Fruit fly (Drosophila melanogaster): Measurements from ENCODE around the gene CG13670.
A peak's percentile ranks its signal among the peaks of the same experiment; 100 is the strongest.

CG13670 gene

DNA sequence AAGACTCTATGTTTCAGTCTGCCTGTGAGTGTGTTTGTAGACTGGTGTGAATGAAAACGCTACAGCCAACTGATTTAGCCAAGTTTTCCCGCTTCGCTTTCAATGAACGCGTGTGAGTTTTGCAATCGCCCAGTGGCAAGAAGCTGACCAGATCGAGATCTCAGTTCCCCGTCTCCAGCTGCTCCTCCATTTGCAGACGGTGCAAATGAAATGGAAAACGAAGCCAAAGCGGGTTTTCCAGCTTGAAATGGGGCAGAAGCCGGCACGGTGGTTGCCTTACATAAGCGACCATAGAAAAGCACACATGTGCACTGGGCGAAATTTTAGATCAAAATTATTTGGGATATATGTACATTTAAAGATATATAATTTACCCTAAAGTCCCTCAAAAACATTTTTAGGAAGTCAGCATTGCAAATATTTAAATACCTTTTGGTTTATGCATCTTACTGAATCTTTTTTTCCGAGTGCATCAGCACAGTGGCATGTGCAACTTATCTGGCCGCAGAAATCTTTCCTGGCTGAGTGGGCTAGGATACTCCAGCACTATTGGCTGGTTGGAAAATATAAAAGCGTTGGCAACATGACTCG lies 1.6 kb upstream of the CG13670 start, which contains the start of gene CG43059:
TSS of gene CG43059 (minus strand) at position 51 of the 591 bp plus-strand sequence.
- TF ChIP-seq pan (optimal IDR thresholded peaks at IDR 0.05) (no peak), dl (GFP tag; optimal IDR thresholded peaks at IDR 0.05; ENCODE audit: insufficient read depth in 1 of 2, partially characterized antibody in 2 of 2) (no peak), Dfd (GFP tag; optimal IDR thresholded peaks at IDR 0.05) (no peak), CG9705 (GFP tag; optimal IDR thresholded peaks at IDR 0.05) (no peak), Jra (GFP tag; optimal IDR thresholded peaks at IDR 0.05) (no peak), jim (GFP tag; optimal IDR thresholded peaks at IDR 0.05) (no peak), Mio (GFP tag; optimal IDR thresholded peaks at IDR 0.05) (no peak), Vsx2 (GFP tag; optimal IDR thresholded peaks at IDR 0.05; ENCODE audit: partially characterized antibody) (no peak)

DNA sequence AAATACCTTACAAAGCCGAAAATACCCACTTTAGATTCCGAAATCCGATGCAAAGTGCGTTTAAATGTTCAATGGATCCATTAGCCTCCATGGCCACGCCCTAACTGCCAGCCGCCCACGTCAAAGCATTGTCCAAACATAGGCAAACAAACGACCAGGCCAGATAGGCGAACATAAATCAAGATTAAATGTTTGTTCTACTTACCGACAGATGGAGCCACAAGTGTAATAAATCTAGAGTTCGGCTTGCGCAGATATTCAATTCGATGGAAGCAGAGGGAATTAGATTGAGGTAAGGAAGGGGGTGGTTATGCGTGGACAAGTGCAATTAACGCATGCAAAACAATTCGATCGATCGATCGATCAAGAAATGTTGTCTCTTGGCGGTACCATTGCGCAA lies 3.3 kb downstream of the CG13670 start:
- TF ChIP-seq lola (GFP tag; optimal IDR thresholded peaks at IDR 0.05) (no peak), usp (GFP tag; optimal IDR thresholded peaks at IDR 0.05) (no peak)

DNA sequence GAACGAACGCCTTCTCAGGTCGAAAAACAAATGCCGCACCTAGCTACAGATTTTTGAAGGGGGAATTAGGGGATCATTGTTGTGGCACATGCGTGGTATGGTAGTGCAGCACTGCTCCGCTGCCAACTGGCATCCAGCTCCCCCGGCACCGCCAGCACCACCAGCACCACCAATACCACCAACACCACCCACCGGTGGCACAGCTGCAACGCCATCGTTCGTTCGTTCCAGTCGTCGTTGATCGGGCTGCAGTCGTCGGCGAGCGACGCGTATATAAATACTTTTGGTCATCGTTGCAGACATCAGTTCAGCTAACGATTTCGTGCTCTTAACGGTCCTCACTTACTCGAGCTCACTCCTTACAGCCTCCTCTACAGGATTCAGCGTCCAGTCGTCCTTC lies 5.0 kb downstream of the CG13670 start, which contains the start of gene CG34461:
TSS of gene CG34461 (plus strand) at position 301 of the 400 bp plus-strand sequence.
- TF ChIP-seq dl (GFP tag; optimal IDR thresholded peaks at IDR 0.05; ENCODE audit: insufficient read depth in 1 of 2, partially characterized antibody in 2 of 2) (no peak), N (GFP tag; optimal IDR thresholded peaks at IDR 0.05) (no peak), Dfd (GFP tag; optimal IDR thresholded peaks at IDR 0.05) (no peak), jim (GFP tag; optimal IDR thresholded peaks at IDR 0.05) (no peak), lola (GFP tag; optimal IDR thresholded peaks at IDR 0.05) (no peak), brk (GFP tag; optimal IDR thresholded peaks at IDR 0.05) (no peak), Hr78 (GFP tag; optimal IDR thresholded peaks at IDR 0.05) (no peak), Jra (GFP tag; optimal IDR thresholded peaks at IDR 0.05) (no peak), CG32264 (GFP tag; optimal IDR thresholded peaks at IDR 0.05) (no peak), CG9705 (GFP tag; optimal IDR thresholded peaks at IDR 0.05) (no peak), Rel (GFP tag; optimal IDR thresholded peaks at IDR 0.05) (no peak), Rel (tag; optimal IDR thresholded peaks at IDR 0.05) (no peak), psq (GFP tag; optimal IDR thresholded peaks at IDR 0.05) (no peak), ey (GFP tag; optimal IDR thresholded peaks at IDR 0.05) (no peak), Hr83 (GFP tag; optimal IDR thresholded peaks at IDR 0.05; ENCODE audit: poor library complexity, severe bottlenecking) (no peak), h (GFP tag; optimal IDR thresholded peaks at IDR 0.05) (no peak), Myc (optimal IDR thresholded peaks at IDR 0.05) (no peak), dsf (GFP tag; optimal IDR thresholded peaks at IDR 0.05; ENCODE audit: borderline replicate concordance) (no peak)

DNA sequence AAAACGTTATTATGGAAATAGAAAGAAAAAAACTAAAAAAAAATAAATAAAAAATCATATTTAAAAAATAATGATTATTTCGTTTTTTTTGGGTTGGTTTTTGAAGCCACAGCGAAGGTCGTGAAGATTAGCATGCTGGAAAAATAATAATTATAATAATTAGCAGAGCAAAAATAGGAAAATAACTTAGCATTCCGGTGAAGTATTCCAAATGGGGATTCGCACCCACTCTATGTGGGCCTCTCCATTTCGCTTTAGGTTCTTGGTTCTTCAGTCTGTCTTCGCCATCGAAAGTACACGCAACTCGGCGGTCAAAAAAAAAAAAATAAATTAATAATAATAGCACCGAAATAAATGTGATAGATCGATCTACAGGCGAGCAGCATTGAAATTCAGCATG lies 7.7 kb downstream of the CG13670 start, which contains the start of gene CG34462:
TSS of gene CG34462 (plus strand) at position 301 of the 400 bp plus-strand sequence.
- TF ChIP-seq lola (GFP tag; optimal IDR thresholded peaks at IDR 0.05) (no peak), HLH106 (tag; optimal IDR thresholded peaks at IDR 0.05) (no peak), jim (GFP tag; optimal IDR thresholded peaks at IDR 0.05) (no peak), psq (GFP tag; optimal IDR thresholded peaks at IDR 0.05) (no peak), dsf (GFP tag; optimal IDR thresholded peaks at IDR 0.05; ENCODE audit: borderline replicate concordance) (no peak), br (GFP tag; optimal IDR thresholded peaks at IDR 0.05) (no peak), Mio (GFP tag; optimal IDR thresholded peaks at IDR 0.05) (no peak)

DNA sequence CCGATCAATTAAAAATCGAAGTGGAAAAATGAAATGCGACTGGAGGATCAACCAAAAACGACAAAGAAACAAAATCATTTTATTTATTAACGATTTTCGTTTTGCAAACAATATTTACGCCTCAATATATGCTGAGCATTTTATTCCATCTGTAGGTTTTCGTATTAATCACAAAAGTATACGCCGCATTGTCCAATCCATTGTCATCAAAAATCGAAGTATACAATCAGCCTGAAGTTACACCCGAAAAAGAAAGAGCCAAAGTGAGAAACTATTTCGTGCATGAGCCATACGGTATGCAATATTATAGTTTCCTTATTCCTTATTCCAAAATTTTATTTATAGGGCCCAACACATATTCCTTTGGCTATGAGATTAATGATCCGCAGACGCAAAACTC lies 8.4 kb downstream of the CG13670 start:
- peak; percentile 96 for TF ChIP-seq Myc (optimal IDR thresholded peaks at IDR 0.05)
- peak; percentile 54 for TF ChIP-seq Dif (GFP tag; optimal IDR thresholded peaks at IDR 0.05; ENCODE audit: partially characterized antibody)
- no peak for TF ChIP-seq fru (GFP tag; optimal IDR thresholded peaks at IDR 0.05)
- peak; percentile 89 for TF ChIP-seq N (GFP tag; optimal IDR thresholded peaks at IDR 0.05)
- TF ChIP-seq Vsx2 (GFP tag; optimal IDR thresholded peaks at IDR 0.05; ENCODE audit: partially characterized antibody): peak; percentile 79

DNA sequence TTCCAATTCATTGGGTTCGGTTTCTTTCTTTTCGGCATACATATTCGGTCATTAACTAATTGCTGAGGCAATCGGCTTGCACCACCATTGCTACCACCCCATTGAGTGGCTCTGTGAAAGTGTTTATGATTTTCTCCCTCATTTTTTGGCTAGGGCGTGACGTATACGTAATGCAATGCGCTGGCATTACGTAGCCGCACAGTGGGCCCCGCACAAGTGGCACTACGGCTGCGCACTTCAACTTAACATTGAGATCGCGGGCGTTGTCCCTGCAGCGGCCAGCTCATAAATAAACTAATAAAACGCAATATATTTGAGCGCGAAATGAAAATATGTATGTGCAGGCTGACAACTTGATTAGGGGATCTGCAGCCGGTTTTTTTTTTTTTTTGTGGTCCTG lies 10.9 kb downstream of the CG13670 start:
- no peak for TF ChIP-seq jim (GFP tag; optimal IDR thresholded peaks at IDR 0.05)
- TF ChIP-seq Vsx2 (GFP tag; optimal IDR thresholded peaks at IDR 0.05; ENCODE audit: partially characterized antibody): no peak
- TF ChIP-seq foxo (GFP tag; optimal IDR thresholded peaks at IDR 0.05): no peak
- no peak for TF ChIP-seq CG32264 (GFP tag; optimal IDR thresholded peaks at IDR 0.05)
- TF ChIP-seq Rel (GFP tag; optimal IDR thresholded peaks at IDR 0.05): no peak
- no peak for TF ChIP-seq Rel (tag; optimal IDR thresholded peaks at IDR 0.05)
- no peak for TF ChIP-seq CrebA (GFP tag; optimal IDR thresholded peaks at IDR 0.05; ENCODE audit: borderline replicate concordance)
- TF ChIP-seq woc (GFP tag; optimal IDR thresholded peaks at IDR 0.05): no peak
- TF ChIP-seq br (GFP tag; optimal IDR thresholded peaks at IDR 0.05): no peak
- no peak for TF ChIP-seq HLH106 (tag; optimal IDR thresholded peaks at IDR 0.05)
- no peak for TF ChIP-seq Hr78 (GFP tag; optimal IDR thresholded peaks at IDR 0.05)
- no peak for TF ChIP-seq N (GFP tag; optimal IDR thresholded peaks at IDR 0.05)
- no peak for TF ChIP-seq fru (GFP tag; optimal IDR thresholded peaks at IDR 0.05)
- no peak for TF ChIP-seq pan (optimal IDR thresholded peaks at IDR 0.05)
- no peak for TF ChIP-seq sage (GFP tag; optimal IDR thresholded peaks at IDR 0.05)
- no peak for TF ChIP-seq ey (GFP tag; optimal IDR thresholded peaks at IDR 0.05)
- no peak for TF ChIP-seq GATAd (GFP tag; optimal IDR thresholded peaks at IDR 0.05)
